Fruit fly (Drosophila melanogaster) whole organism, embryonic: ENCODE results near the gene CBP.

Source experiments
- ATbp ChIP-seq: fragments of 200-800 bp; sonication (Bioruptor generic); optimal IDR thresholded peaks from 2 replicates; lab custom pipeline; 2017; ENCODE audit warnings: missing biosample characterization, mild to moderate bottlenecking, missing genetic modification characterization, missing genetic modification reagents
- BtbVII ChIP-seq: fragments of 200-800 bp; sonication (Bioruptor generic); optimal IDR thresholded peaks from 3 replicates; lab custom pipeline; 2017; ENCODE audit warnings: missing biosample characterization, mild to moderate bottlenecking, missing genetic modification characterization
- CG10321 ChIP-seq: fragments of 200-800 bp; sonication (Bioruptor generic); IDR thresholded peaks from 2 replicates; pipeline ENCODE4 v1.3.6; 2022; ENCODE audit warnings: missing biosample characterization, missing genetic modification characterization
- CG10543 ChIP-seq: fragments of 200-800 bp; sonication (Bioruptor generic); optimal IDR thresholded peaks from 3 replicates; lab custom pipeline; 2017; ENCODE audit warnings: missing biosample characterization, mild to moderate bottlenecking, missing genetic modification characterization, moderate library complexity
- CG10565 ChIP-seq: fragments of 200-800 bp; sonication (Bioruptor generic); optimal IDR thresholded peaks from 3 replicates; lab custom pipeline; 2016; ENCODE audit warnings: missing biosample characterization, mild to moderate bottlenecking, missing genetic modification characterization
- CG11456 ChIP-seq: fragments of 200-800 bp; sonication (Bioruptor generic); IDR thresholded peaks from 3 replicates; pipeline ENCODE4 v1.3.6; 2022; ENCODE audit warnings: missing biosample characterization, missing genetic modification characterization
- CG12744 ChIP-seq: fragments of 200-800 bp; sonication (Bioruptor generic); optimal IDR thresholded peaks from 2 replicates; lab custom pipeline; 2016; ENCODE audit warnings: missing biosample characterization, missing genetic modification characterization
- CG13624 ChIP-seq: fragments of 200-800 bp; sonication (Bioruptor generic); optimal IDR thresholded peaks from 2 replicates; lab custom pipeline; 2016; ENCODE audit warnings: missing biosample characterization, missing genetic modification characterization
- CG1602 ChIP-seq: fragments of 200-800 bp; sonication (Bioruptor generic); optimal IDR thresholded peaks from 3 replicates; lab custom pipeline; 2016; ENCODE audit warnings: missing biosample characterization, missing genetic modification characterization
- CG16863 ChIP-seq: fragments of 200-800 bp; sonication (Bioruptor generic); optimal IDR thresholded peaks from 3 replicates; lab custom pipeline; 2016; ENCODE audit warnings: missing biosample characterization, missing genetic modification characterization
- CG17186 ChIP-seq: fragments of 200-800 bp; sonication (Bioruptor generic); optimal IDR thresholded peaks from 3 replicates; lab custom pipeline; 2017; ENCODE audit warnings: missing biosample characterization, missing genetic modification reagents, missing genetic modification characterization
- CG17385 ChIP-seq: fragments of 200-800 bp; sonication (Bioruptor generic); optimal IDR thresholded peaks from 3 replicates; lab custom pipeline; 2018; ENCODE audit warnings: missing biosample characterization, mild to moderate bottlenecking, missing genetic modification characterization
- CG18599 ChIP-seq: fragments of 200-800 bp; sonication (Bioruptor generic); optimal IDR thresholded peaks from 3 replicates; lab custom pipeline; 2017; ENCODE audit warnings: missing biosample characterization, missing genetic modification characterization, mild to moderate bottlenecking, moderate library complexity, missing genetic modification reagents
- CG33557 ChIP-seq: fragments of 200-800 bp; sonication (Bioruptor generic); optimal IDR thresholded peaks from 2 replicates; lab custom pipeline; 2019; ENCODE audit warnings: missing biosample characterization, mild to moderate bottlenecking, missing genetic modification characterization, moderate library complexity
- CG4360 ChIP-seq: fragments of 200-800 bp; sonication (Bioruptor generic); IDR thresholded peaks from 2 replicates; pipeline ENCODE4 v1.3.6; 2022; ENCODE audit warnings: missing biosample characterization, missing genetic modification characterization
- CG4707 ChIP-seq: fragments of 200-800 bp; sonication (Bioruptor generic); optimal IDR thresholded peaks from 2 replicates; lab custom pipeline; 2018; ENCODE audit warnings: missing biosample characterization, mild to moderate bottlenecking, missing genetic modification characterization, moderate library complexity
- CG6272 ChIP-seq: fragments of 200-800 bp; sonication (Bioruptor generic); IDR thresholded peaks from 2 replicates; pipeline ENCODE4 v1.3.6; 2022; ENCODE audit warnings: missing biosample characterization, missing genetic modification characterization
- CG6689 ChIP-seq: fragments of 200-800 bp; sonication (Bioruptor generic); IDR thresholded peaks from 2 replicates; pipeline ENCODE4 v1.3.6; 2022; ENCODE audit warnings: missing biosample characterization, missing genetic modification characterization
- CG8478 ChIP-seq: fragments of >200 bp; optimal IDR thresholded peaks from 2 replicates; lab custom pipeline; 2018
- CG9215 ChIP-seq: fragments of 200-800 bp; sonication (Bioruptor generic); IDR thresholded peaks from 2 replicates; pipeline ENCODE4 v1.3.6; 2022; ENCODE audit warnings: missing biosample characterization, missing genetic modification characterization
- Dip2 ChIP-seq: fragments of 200-800 bp; sonication (Bioruptor generic); IDR thresholded peaks from 2 replicates; pipeline ENCODE4 v1.3.6; 2022; ENCODE audit warnings: missing biosample characterization, missing genetic modification characterization
- E2f1 ChIP-seq: fragments of 200-800 bp; sonication (Bioruptor generic); IDR thresholded peaks from 2 replicates; pipeline ENCODE4 v1.3.6; 2022; ENCODE audit warnings: missing biosample characterization, missing genetic modification characterization
- Hand ChIP-seq: fragments of 200-800 bp; sonication (Bioruptor generic); optimal IDR thresholded peaks from 2 replicates; lab custom pipeline; 2017; ENCODE audit warnings: mild to moderate bottlenecking, missing biosample characterization, missing genetic modification reagents, missing genetic modification characterization
- Lhr ChIP-seq: fragments of 200-800 bp; sonication (Bioruptor generic); optimal IDR thresholded peaks from 3 replicates; lab custom pipeline; 2017; ENCODE audit warnings: mild to moderate bottlenecking, missing biosample characterization, missing genetic modification reagents, missing genetic modification characterization
- Meics ChIP-seq: fragments of 200-800 bp; sonication (Bioruptor generic); optimal IDR thresholded peaks from 2 replicates; lab custom pipeline; 2017; ENCODE audit warnings: missing biosample characterization, mild to moderate bottlenecking, missing genetic modification characterization
- Nf-YA ChIP-seq: fragments of 200-800 bp; sonication (Bioruptor generic); IDR thresholded peaks from 2 replicates; pipeline ENCODE4 v1.3.6; 2022; ENCODE audit warnings: missing biosample characterization, missing genetic modification characterization
- Nf-YB ChIP-seq: fragments of 200-800 bp; sonication (Bioruptor generic); optimal IDR thresholded peaks from 3 replicates; lab custom pipeline; 2019; ENCODE audit warnings: missing biosample characterization, mild to moderate bottlenecking, missing genetic modification characterization, moderate library complexity
- Sry-β ChIP-seq: fragments of 200-800 bp; sonication (Bioruptor generic); optimal IDR thresholded peaks from 2 replicates; lab custom pipeline; 2018; ENCODE audit warnings: missing biosample characterization, mild to moderate bottlenecking, missing genetic modification characterization, moderate library complexity
- Sry-δ ChIP-seq: fragments of 200-800 bp; sonication (Bioruptor generic); optimal IDR thresholded peaks from 2 replicates; lab custom pipeline; 2016; ENCODE audit warnings: missing biosample characterization, missing genetic modification characterization
- Usf ChIP-seq: fragments of 200-800 bp; sonication (Bioruptor generic); optimal IDR thresholded peaks from 2 replicates; lab custom pipeline; 2017; ENCODE audit warnings: missing genotype, missing biosample characterization, missing genetic modification characterization
- Xrp1 ChIP-seq: fragments of 200-800 bp; sonication (Bioruptor generic); IDR thresholded peaks from 2 replicates; pipeline ENCODE4 v1.3.6; 2022; ENCODE audit warnings: missing biosample characterization, missing genetic modification characterization
- ab ChIP-seq: fragments of 200-800 bp; sonication (Bioruptor generic); optimal IDR thresholded peaks from 2 replicates; lab custom pipeline; 2016; ENCODE audit warnings: missing biosample characterization, missing genetic modification characterization
- bcd ChIP-seq: fragments of 200-800 bp; sonication (Bioruptor generic); optimal IDR thresholded peaks from 2 replicates; lab custom pipeline; 2017; ENCODE audit warnings: missing biosample characterization, mild to moderate bottlenecking, missing genetic modification characterization
- dan ChIP-seq: fragments of 200-800 bp; sonication (Bioruptor generic); IDR thresholded peaks from 2 replicates; pipeline ENCODE4 v1.3.6; 2022; ENCODE audit warnings: missing biosample characterization, missing genetic modification characterization
- gcm2 ChIP-seq: fragments of 200-800 bp; sonication (Bioruptor generic); optimal IDR thresholded peaks from 2 replicates; lab custom pipeline; 2016; ENCODE audit warnings: missing biosample characterization, missing genetic modification characterization
- hth ChIP-seq: fragments of >200 bp; optimal IDR thresholded peaks from 2 replicates; lab custom pipeline; 2017; ENCODE audit warnings: inconsistent platforms
- kah ChIP-seq: fragments of 200-800 bp; sonication (Bioruptor generic); optimal IDR thresholded peaks from 2 replicates; lab custom pipeline; 2018; ENCODE audit warnings: missing biosample characterization, mild to moderate bottlenecking, missing genetic modification characterization
- ken ChIP-seq: fragments of 200-800 bp; sonication (Bioruptor generic); IDR thresholded peaks from 3 replicates; pipeline ENCODE4 v1.3.6; 2022; ENCODE audit warnings: missing biosample characterization, missing genetic modification characterization
- kni ChIP-seq: fragments of 200-800 bp; sonication (Bioruptor generic); optimal IDR thresholded peaks from 3 replicates; lab custom pipeline; 2017; ENCODE audit warnings: mild to moderate bottlenecking, missing biosample characterization, missing genetic modification reagents, missing genetic modification characterization
- lbe ChIP-seq: fragments of 200-800 bp; sonication (Bioruptor generic); optimal IDR thresholded peaks from 2 replicates; lab custom pipeline; 2016; ENCODE audit warnings: missing biosample characterization, mild to moderate bottlenecking, missing genetic modification characterization
- org-1 ChIP-seq: fragments of 200-800 bp; sonication (Bioruptor generic); optimal IDR thresholded peaks from 2 replicates; lab custom pipeline; 2017; ENCODE audit warnings: missing biosample characterization, missing genetic modification characterization
- pfk ChIP-seq: fragments of 200-800 bp; sonication (Bioruptor generic); optimal IDR thresholded peaks from 2 replicates; lab custom pipeline; 2018; ENCODE audit warnings: missing biosample characterization, mild to moderate bottlenecking, missing genetic modification characterization, moderate library complexity
- pita ChIP-seq: fragments of 200-800 bp; sonication (Bioruptor generic); optimal IDR thresholded peaks from 2 replicates; lab custom pipeline; 2017; ENCODE audit warnings: missing biosample characterization, mild to moderate bottlenecking, missing genetic modification characterization
- schlank ChIP-seq: fragments of 200-800 bp; sonication (Bioruptor generic); optimal IDR thresholded peaks from 2 replicates; lab custom pipeline; 2018; ENCODE audit warnings: missing biosample characterization, mild to moderate bottlenecking, missing genetic modification characterization
- tio ChIP-seq: fragments of 200-800 bp; sonication (Bioruptor generic); optimal IDR thresholded peaks from 2 replicates; lab custom pipeline; 2017; ENCODE audit warnings: missing biosample characterization, missing genetic modification characterization, inconsistent platforms
- tna ChIP-seq: fragments of 200-800 bp; sonication (Bioruptor generic); IDR thresholded peaks from 2 replicates; pipeline ENCODE4 v1.3.6; 2022; ENCODE audit warnings: missing biosample characterization, missing genetic modification characterization; ENCODE audit not compliant: partially characterized antibody
- trh ChIP-seq: fragments of 200-800 bp; sonication (Bioruptor generic); optimal IDR thresholded peaks from 2 replicates; lab custom pipeline; 2016; ENCODE audit warnings: missing biosample characterization, missing genetic modification characterization
- unc-4 ChIP-seq: fragments of 200-800 bp; sonication (Bioruptor generic); IDR thresholded peaks from 2 replicates; pipeline ENCODE4 v1.3.6; 2022; ENCODE audit warnings: missing biosample characterization, missing genetic modification characterization; ENCODE audit not compliant: partially characterized antibody
- usp ChIP-seq: fragments of >200 bp; optimal IDR thresholded peaks from 2 replicates; lab custom pipeline; 2017; ENCODE audit warnings: missing biosample characterization, missing genetic modification characterization

CBP gene

DNA sequence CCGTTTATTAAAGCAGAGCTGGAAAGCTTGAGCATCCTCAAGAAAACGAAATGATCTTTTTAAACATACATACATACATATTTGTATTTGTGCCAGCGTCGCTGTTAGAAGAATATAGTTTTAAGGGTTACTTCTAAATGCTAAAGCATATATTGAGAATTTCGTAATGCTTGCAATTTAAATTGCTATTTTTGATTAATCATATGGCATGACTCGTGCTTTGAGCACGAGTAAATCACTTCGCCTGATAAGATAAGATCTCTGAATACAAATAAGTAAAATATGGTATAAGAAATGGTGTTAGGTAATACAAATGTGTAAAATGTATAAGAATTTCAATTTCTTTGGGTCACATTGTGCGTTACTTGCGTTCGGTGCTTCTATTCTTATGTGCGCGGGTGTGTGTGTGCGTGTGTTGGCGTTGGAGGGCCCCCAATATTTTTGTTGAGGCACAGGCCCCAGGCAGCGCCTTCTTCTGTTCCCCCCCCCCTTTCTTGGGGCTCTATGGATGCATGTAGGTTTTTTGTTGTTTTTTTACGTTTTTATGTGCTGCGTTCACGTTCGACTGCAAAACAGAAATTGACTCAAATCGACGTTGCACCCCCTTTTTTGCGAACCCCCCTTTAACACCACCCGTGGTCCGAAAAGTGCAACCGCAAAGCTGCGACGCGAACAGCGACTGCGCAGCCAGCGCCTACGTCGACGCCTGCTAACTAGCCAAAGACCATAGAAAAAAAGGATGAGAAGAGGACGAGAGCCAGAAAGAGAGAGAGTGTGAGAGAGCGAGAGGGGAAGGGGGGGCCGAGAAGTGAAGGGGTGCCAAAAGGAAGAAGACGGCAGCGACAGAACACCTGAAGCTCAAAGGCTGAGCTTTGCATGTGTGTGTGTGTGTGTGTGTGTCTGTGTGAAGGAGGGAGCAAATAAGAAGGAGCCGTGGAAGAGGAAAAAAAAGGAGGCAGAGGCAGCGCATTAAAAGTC lies 35.5 kb upstream of the CBP start:
- TF ChIP-seq CG10543 (GFP tag; lab: Kevin White, UChicago) (no peak), CG16863 (GFP tag; lab: Kevin White, UChicago) (peak; percentile 61), CG12744 (GFP tag; lab: Kevin White, UChicago) (no peak), CG10321 (GFP tag; lab: Robert Waterston, UW) (no peak), lbe (no peak), CG4360 (GFP tag; lab: Robert Waterston, UW) (peak; percentile 39; the same call in 1 of the 2 replicates), pfk (GFP tag; lab: Kevin White, UChicago) (no peak), org-1 (GFP tag; lab: Kevin White, UChicago) (peak; percentile 36), Dip2 (GFP tag; lab: Robert Waterston, UW) (no peak), CG6272 (no peak), tna (GFP tag; lab: Robert Waterston, UW) (no peak), CG6689 (GFP tag; lab: Robert Waterston, UW) (0 out of 2 replicates have a peak, but pooled peaks have one; percentile 20), ATbp (GFP tag; lab: Kevin White, UChicago) (peak; percentile 41), CG4707 (GFP tag; lab: Kevin White, UChicago) (no peak), dan (GFP tag; lab: Robert Waterston, UW) (no peak), Hand (no peak), trh (GFP tag; lab: Kevin White, UChicago) (no peak), Usf (GFP tag; lab: Kevin White, UChicago) (peak; percentile 13), ken (GFP tag; lab: Robert Waterston, UW) (0 out of 3 replicates have a peak, but pooled peaks have one; percentile 39), CG18599 (GFP tag; lab: Kevin White, UChicago) (no peak), Sry-β (no peak), schlank (tag; lab: Kevin White, UChicago) (no peak), CG11456 (GFP tag; lab: Robert Waterston, UW) (0 out of 3 replicates have a peak, but pooled peaks have one; percentile 10), bcd (peak; percentile 59), Xrp1 (GFP tag; lab: Robert Waterston, UW) (peak; percentile 25; the same call in 1 of the 2 replicates), CG8478 (no peak), Sry-δ (GFP tag; lab: Kevin White, UChicago) (peak; percentile 24), kni (GFP tag; lab: Kevin White, UChicago) (no peak), hth (lab: Kevin White, UChicago) (no peak), Nf-YA (0 out of 2 replicates have a peak, but pooled peaks have one; percentile 5), CG1602 (peak; percentile 43), usp (GFP tag; lab: Kevin White, UChicago) (no peak), CG13624 (GFP tag; lab: Kevin White, UChicago) (peak; percentile 18), CG9215 (no peak), CG17186 (GFP tag; lab: Kevin White, UChicago) (no peak), CG33557 (peak; percentile 68), E2f1 (GFP tag; lab: Robert Waterston, UW) (peak; percentile 15; the same call in 1 of the 2 replicates), CG10565 (peak; percentile 14), BtbVII (GFP tag; lab: Kevin White, UChicago) (peak; percentile 52), gcm2 (GFP tag; lab: Kevin White, UChicago) (peak; percentile 18), kah (GFP tag; lab: Kevin White, UChicago) (no peak), unc-4 (GFP tag; lab: Robert Waterston, UW) (no peak), tio (peak; percentile 70), Nf-YB (GFP tag; lab: Kevin White, UChicago) (peak; percentile 49), pita (GFP tag; lab: Kevin White, UChicago) (no peak), CG17385 (GFP tag; lab: Kevin White, UChicago) (no peak), Meics (GFP tag; lab: Kevin White, UChicago) (peak; percentile 56), Lhr (GFP tag; lab: Kevin White, UChicago) (peak; percentile 22), ab (GFP tag; lab: Kevin White, UChicago) (no peak)
